Fruit fly (Drosophila melanogaster) whole organism, adult: ENCODE results near the gene Zip71B.

ENCODE experiments used
- Crg-1 ChIP-seq: fragments of 200-800 bp; sonication (Bioruptor generic); optimal IDR thresholded peaks from 2 replicates; lab custom pipeline; 2016; ENCODE audit warnings: missing biosample characterization, missing genetic modification characterization
- Mnt ChIP-seq: fragments of 200-800 bp; sonication (Bioruptor generic); optimal IDR thresholded peaks from 2 replicates; lab custom pipeline; 2016; ENCODE audit warnings: missing biosample characterization, mild to moderate bottlenecking, missing genetic modification characterization
- bab1 ChIP-seq: fragments of 200-800 bp; sonication (Bioruptor generic); optimal IDR thresholded peaks from 3 replicates; lab custom pipeline; 2019; ENCODE audit warnings: missing biosample characterization, mild to moderate bottlenecking, missing genetic modification characterization, moderate library complexity
- kay ChIP-seq: fragments of 200-800 bp; sonication (Bioruptor generic); peaks from one replicate; lab custom pipeline; 2016; ENCODE audit warnings: missing biosample characterization, missing genetic modification characterization, borderline replicate concordance
- toe ChIP-seq: fragments of 200-800 bp; sonication (Bioruptor generic); optimal IDR thresholded peaks from 2 replicates; lab custom pipeline; 2016; ENCODE audit warnings: missing biosample characterization, missing genetic modification characterization

DNA sequence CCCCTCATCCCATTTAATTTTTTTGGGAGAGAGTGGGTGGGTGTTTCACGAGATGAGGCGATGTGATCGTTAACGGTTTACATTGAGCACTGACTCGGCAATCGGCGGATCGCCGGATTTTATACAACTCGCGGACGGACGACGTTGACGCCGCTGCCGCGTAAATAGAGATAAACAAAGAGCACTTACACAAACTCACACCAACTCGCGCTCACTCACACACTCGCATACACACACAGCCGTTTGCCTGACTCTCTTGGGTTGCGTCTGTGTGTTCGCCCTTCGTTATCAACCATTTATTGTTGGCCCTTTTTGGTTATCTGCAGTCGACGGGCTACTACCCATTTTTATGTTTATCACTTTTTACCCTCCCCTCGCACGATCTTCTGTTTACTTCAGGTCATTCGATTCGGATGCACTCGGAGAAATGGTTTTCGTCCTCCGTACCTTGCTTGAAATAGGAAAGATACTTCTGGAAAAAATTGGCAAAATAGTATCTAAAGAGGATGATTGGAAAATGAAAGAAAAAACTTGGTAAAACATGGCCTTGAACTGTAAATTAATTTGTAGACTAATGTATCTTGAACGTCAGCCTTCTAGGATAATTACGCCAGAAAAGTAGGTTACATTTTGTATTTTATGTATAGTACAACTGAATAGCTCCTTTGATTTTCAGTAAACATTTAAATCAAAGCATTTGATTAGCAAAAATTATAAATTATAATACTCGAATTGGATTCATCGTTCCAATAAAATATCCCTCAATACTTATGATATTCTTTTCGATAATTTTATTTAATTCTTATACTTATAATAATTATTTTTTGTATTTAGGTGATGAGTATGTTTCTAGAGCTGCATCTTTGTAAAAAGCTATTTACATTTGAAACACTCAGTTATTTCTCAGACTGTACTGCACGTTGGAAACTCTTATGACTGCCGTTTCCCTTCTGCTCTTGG lies 14.3 kb upstream of the Zip71B start:
- TF ChIP-seq Mnt (GFP tag; lab: Kevin White, UChicago) (no peak), bab1 (no peak), kay (GFP tag; lab: Kevin White, UChicago) (no peak), Crg-1 (GFP tag; lab: Kevin White, UChicago) (no peak), toe (GFP tag; lab: Kevin White, UChicago) (no peak)
